Worm (Caenorhabditis elegans): Measurements from ENCODE around the gene lin-23.

DNA sequence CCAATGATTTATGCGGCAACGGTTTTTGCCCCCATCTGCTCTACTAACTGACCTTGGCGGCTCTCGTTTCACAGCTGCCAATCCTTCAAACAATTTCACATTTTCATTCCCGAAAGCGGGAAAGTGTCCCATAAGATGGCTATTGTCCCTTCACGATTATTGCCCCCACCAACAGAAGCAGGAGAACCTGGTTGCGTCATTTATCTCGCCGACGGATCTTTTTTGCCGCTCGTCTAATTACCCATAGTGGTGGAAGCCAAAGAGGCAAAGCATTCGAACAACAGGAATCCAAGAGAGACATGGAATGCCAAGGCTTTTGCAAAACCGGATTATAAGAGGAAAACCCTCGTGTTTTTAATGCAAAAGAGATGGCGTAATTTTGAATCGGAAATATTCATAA, 38.0 kb downstream of the lin-23 start:
- TF ChIP-seq ama-1 (optimal IDR thresholded peaks at IDR 0.05) (no peak), ceh-9 (tag; optimal IDR thresholded peaks at IDR 0.05) (no peak), npax-4 (tag; optimal IDR thresholded peaks at IDR 0.05) (no peak), gmeb-2 (tag; optimal IDR thresholded peaks at IDR 0.05) (no peak), fax-1 (tag; optimal IDR thresholded peaks at IDR 0.05) (no peak), tbx-2 (tag; optimal IDR thresholded peaks at IDR 0.05) (no peak), ceh-24 (tag; optimal IDR thresholded peaks at IDR 0.05) (no peak), ets-4 (tag; optimal IDR thresholded peaks at IDR 0.05) (no peak)

Data from whole organism, late embryonic.